Worm (Caenorhabditis elegans) whole organism, L4 larva: ENCODE measurements around the gene T15B7.14.

Experiments used
- attf-4 ChIP-seq: sonication (generic microtip); optimal IDR thresholded peaks from 3 replicates; lab custom pipeline; 2017; ENCODE audit warnings: missing biosample characterization, missing genetic modification characterization
- ceh-20 ChIP-seq: fragments of 200-800 bp; sonication (Bioruptor generic); IDR thresholded peaks from 2 replicates; pipeline ENCODE4 v1.3.6; 2022; ENCODE audit warnings: missing genetic modification reagents, missing genetic modification characterization, missing compliant biosample characterization
- egl-27 ChIP-seq: sonication (generic microtip); optimal IDR thresholded peaks from 3 replicates; lab custom pipeline; 2017; ENCODE audit warnings: missing biosample characterization, missing genetic modification reagents, missing genetic modification characterization
- lin-39 ChIP-seq: fragments of 150-350 bp; optimal IDR thresholded peaks from 2 replicates; lab custom pipeline; 2014; ENCODE audit warnings: missing biosample characterization, missing genetic modification reagents, missing genetic modification characterization
- nhr-6 ChIP-seq: fragments of 150-350 bp; optimal IDR thresholded peaks from 2 replicates; lab custom pipeline; 2014; ENCODE audit warnings: missing biosample characterization, missing genetic modification characterization
- pha-4 ChIP-seq, 2 experiments: fragments of 150-350 bp in 1 of 2; fragments of 200-800 bp in 1 of 2; sonication (Bioruptor generic) in 1 of 2; IDR thresholded peaks in 1 of 2; optimal IDR thresholded peaks in 1 of 2; 2 replicates each; pipeline versions ENCODE4 v1.3.6 to Lab custom; 2014 to 2022; ENCODE audit warnings: missing genetic modification characterization in 2 of 2, missing genetic modification reagents in 2 of 2, missing biosample characterization in 1 of 2, missing compliant biosample characterization in 1 of 2
- zag-1 ChIP-seq: fragments of 150-350 bp; optimal IDR thresholded peaks from 2 replicates; lab custom pipeline; 2014; ENCODE audit warnings: missing biosample characterization, missing genetic modification characterization
- ztf-11 ChIP-seq: fragments of 150-350 bp; optimal IDR thresholded peaks from 2 replicates; lab custom pipeline; 2014; ENCODE audit warnings: missing biosample characterization, missing genetic modification characterization

ce11 chrV:6878559-6878958 is 43.4 kb upstream of the T15B7.14 start:
- TF ChIP-seq zag-1 (tag; lab: Kevin White, UChicago) (no peak), ztf-11 (no peak), pha-4 (GFP tag; IDR thresholded peaks at IDR 0.05; lab: Robert Waterston, UW) (no peak), pha-4 (tag; optimal IDR thresholded peaks at IDR 0.05; lab: Kevin White, UChicago) (no peak), attf-4 (no peak), egl-27 (tag; lab: Kevin White, UChicago) (no peak), nhr-6 (tag; lab: Kevin White, UChicago) (no peak), lin-39 (no peak), ceh-20 (GFP tag; lab: Robert Waterston, UW) (no peak)
